Fruit fly (Drosophila melanogaster) whole organism, larva: ENCODE results near the gene Lsp1gamma.

Source experiments
- noc ChIP-seq: fragments of 200-800 bp; sonication (Bioruptor generic); optimal IDR thresholded peaks from 3 replicates; lab custom pipeline; 2019; ENCODE audit warnings: missing biosample characterization, mild to moderate bottlenecking, missing genetic modification characterization, moderate library complexity

Gene Lsp1gamma

dm6 chr3L:66063-66462, at the start of gene Lsp1gamma:
Lsp1gamma (plus strand) TSS chr3L:66430.
- TF ChIP-seq noc (tag; lab: Kevin White, UChicago): no peak

- TF ChIP-seq noc (tag; lab: Kevin White, UChicago): no peak
These were observed 44.2 kb upstream of the Lsp1gamma start, which contains the start of gene mthl8 for dm6 chr3L:22069-22468. mthl8 (plus strand) TSS chr3L:22428.

- no peak for TF ChIP-seq noc (tag; lab: Kevin White, UChicago)
These were observed 40.3 kb upstream of the Lsp1gamma start for dm6 chr3L:25950-26349.

- no peak for TF ChIP-seq noc (tag; lab: Kevin White, UChicago)
These were observed 39.4 kb upstream of the Lsp1gamma start for dm6 chr3L:26690-27271.

dm6 chr3L:29658-30262, 36.5 kb upstream of the Lsp1gamma start:
- no peak for TF ChIP-seq noc (tag; lab: Kevin White, UChicago)

- TF ChIP-seq noc (tag; lab: Kevin White, UChicago): no peak
These were observed 31.6 kb upstream of the Lsp1gamma start for dm6 chr3L:34650-35049.

dm6 chr3L:37965-38364, 28.3 kb upstream of the Lsp1gamma start:
- TF ChIP-seq noc (tag; lab: Kevin White, UChicago): no peak

dm6 chr3L:40147-40875, 25.9 kb upstream of the Lsp1gamma start:
- peak; percentile 58 for TF ChIP-seq noc (tag; lab: Kevin White, UChicago)

- no peak for TF ChIP-seq noc (tag; lab: Kevin White, UChicago)
These were observed 24.7 kb upstream of the Lsp1gamma start for dm6 chr3L:41386-42046.

- no peak for TF ChIP-seq noc (tag; lab: Kevin White, UChicago)
These were observed 18.5 kb upstream of the Lsp1gamma start for dm6 chr3L:47635-48177.

dm6 chr3L:49732-50131, 16.5 kb upstream of the Lsp1gamma start:
- no peak for TF ChIP-seq noc (tag; lab: Kevin White, UChicago)

- no peak for TF ChIP-seq noc (tag; lab: Kevin White, UChicago)
These were observed 15.4 kb upstream of the Lsp1gamma start for dm6 chr3L:50834-51233.

dm6 chr3L:54651-55050, 11.6 kb upstream of the Lsp1gamma start, which contains the start of gene CG43149:
CG43149 (minus strand) TSS chr3L:54751.
- no peak for TF ChIP-seq noc (tag; lab: Kevin White, UChicago)

dm6 chr3L:56532-56931, 9.7 kb upstream of the Lsp1gamma start:
- TF ChIP-seq noc (tag; lab: Kevin White, UChicago): no peak

dm6 chr3L:57638-58037, 8.6 kb upstream of the Lsp1gamma start:
- no peak for TF ChIP-seq noc (tag; lab: Kevin White, UChicago)

- no peak for TF ChIP-seq noc (tag; lab: Kevin White, UChicago)
These were observed 6.2 kb upstream of the Lsp1gamma start for dm6 chr3L:60050-60449.
